Worm (Caenorhabditis elegans): ENCODE measurements around the gene nhr-7.

ce11 chrIV:11285239-11285638 is 14.1 kb upstream of the nhr-7 start:
- no peak for TF ChIP-seq him-1 (tag; optimal IDR thresholded peaks at IDR 0.05)
- no peak for TF ChIP-seq dao-5 (tag; optimal IDR thresholded peaks at IDR 0.05)
